Fruit fly (Drosophila melanogaster) whole organism, embryonic: ENCODE data around the gene Pp1-13C.
A peak's percentile ranks its signal among the peaks of the same experiment; 100 is the strongest.

Experiments
- Abd-B ChIP-seq: fragments of 200-800 bp; sonication (Bioruptor generic); optimal IDR thresholded peaks from 2 replicates; lab custom pipeline; 2018; ENCODE audit warnings: missing biosample characterization, mild to moderate bottlenecking, missing genetic modification characterization, moderate library complexity
- Asciz ChIP-seq: fragments of 200-800 bp; sonication (Bioruptor generic); optimal IDR thresholded peaks from 2 replicates; lab custom pipeline; 2017; ENCODE audit warnings: missing biosample characterization, mild to moderate bottlenecking, missing genetic modification characterization, missing genetic modification reagents
- Atf-2 ChIP-seq: fragments of 200-800 bp; sonication (Bioruptor generic); optimal IDR thresholded peaks from 2 replicates; lab custom pipeline; 2016; ENCODE audit warnings: missing biosample characterization, missing genetic modification characterization
- BEAF-32 ChIP-seq: fragments of 200-800 bp; sonication (Bioruptor generic); optimal IDR thresholded peaks from 3 replicates; lab custom pipeline; 2017; ENCODE audit warnings: missing biosample characterization, missing genetic modification characterization, mild to moderate bottlenecking, moderate library complexity, missing genetic modification reagents
- CG12219 ChIP-seq: fragments of 200-800 bp; sonication (Bioruptor generic); optimal IDR thresholded peaks from 3 replicates; lab custom pipeline; 2018; ENCODE audit warnings: missing biosample characterization, mild to moderate bottlenecking, missing genetic modification characterization
- CG12659 ChIP-seq: fragments of 200-800 bp; sonication (Bioruptor generic); optimal IDR thresholded peaks from 3 replicates; lab custom pipeline; 2017; ENCODE audit warnings: mild to moderate bottlenecking, missing biosample characterization, missing genetic modification reagents, missing genetic modification characterization
- CG13296 ChIP-seq: fragments of 200-800 bp; sonication (Bioruptor generic); optimal IDR thresholded peaks from 3 replicates; lab custom pipeline; 2018; ENCODE audit warnings: missing biosample characterization, mild to moderate bottlenecking, missing genetic modification characterization
- CG15073 ChIP-seq: fragments of 200-800 bp; sonication (Bioruptor generic); optimal IDR thresholded peaks from 2 replicates; lab custom pipeline; 2016; ENCODE audit warnings: missing biosample characterization, missing genetic modification characterization
- CG16779 ChIP-seq: fragments of 200-800 bp; sonication (Bioruptor generic); IDR thresholded peaks from 2 replicates; pipeline ENCODE4 v1.3.6; 2022; ENCODE audit warnings: missing biosample characterization, missing genetic modification characterization
- CG16863 ChIP-seq: fragments of 200-800 bp; sonication (Bioruptor generic); optimal IDR thresholded peaks from 3 replicates; lab custom pipeline; 2016; ENCODE audit warnings: missing biosample characterization, missing genetic modification characterization
- CG17359 ChIP-seq: fragments of 200-800 bp; sonication (Bioruptor generic); optimal IDR thresholded peaks from 3 replicates; lab custom pipeline; 2018; ENCODE audit warnings: missing biosample characterization, mild to moderate bottlenecking, missing genetic modification characterization, moderate library complexity
- CG31224 ChIP-seq: fragments of 200-800 bp; sonication (Bioruptor generic); IDR thresholded peaks from 2 replicates; pipeline ENCODE4 v1.3.6; 2022; ENCODE audit warnings: missing biosample characterization, missing genetic modification characterization
- CG34376 ChIP-seq: fragments of 200-800 bp; sonication (Bioruptor generic); optimal IDR thresholded peaks from 2 replicates; lab custom pipeline; 2018; ENCODE audit warnings: missing biosample characterization, mild to moderate bottlenecking, missing genetic modification characterization
- CG4404 ChIP-seq: fragments of 200-800 bp; sonication (Bioruptor generic); IDR thresholded peaks from 2 replicates; pipeline ENCODE4 v1.3.6; 2022; ENCODE audit warnings: missing biosample characterization, missing genetic modification characterization
- CG4820 ChIP-seq: fragments of 200-800 bp; sonication (Bioruptor generic); optimal IDR thresholded peaks from 3 replicates; lab custom pipeline; 2016; ENCODE audit warnings: missing biosample characterization, missing genetic modification characterization
- CG4854 ChIP-seq: fragments of 200-800 bp; sonication (Bioruptor generic); optimal IDR thresholded peaks from 2 replicates; lab custom pipeline; 2016; ENCODE audit warnings: missing biosample characterization, missing genetic modification characterization, inconsistent platforms
- CG7372 ChIP-seq: fragments of 200-800 bp; sonication (Bioruptor generic); IDR thresholded peaks from 2 replicates; pipeline ENCODE4 v1.3.6; 2022; ENCODE audit warnings: missing biosample characterization, missing genetic modification characterization
- CG7928 ChIP-seq: fragments of 200-800 bp; sonication (Bioruptor generic); optimal IDR thresholded peaks from 2 replicates; lab custom pipeline; 2017; ENCODE audit warnings: missing biosample characterization, mild to moderate bottlenecking, missing genetic modification characterization
- CG8359 ChIP-seq: fragments of 200-800 bp; sonication (Bioruptor generic); optimal IDR thresholded peaks from 2 replicates; lab custom pipeline; 2017; ENCODE audit warnings: missing biosample characterization, mild to moderate bottlenecking, missing genetic modification characterization, borderline replicate concordance
- CrebB ChIP-seq: fragments of 200-800 bp; sonication (Bioruptor generic); optimal IDR thresholded peaks from 3 replicates; lab custom pipeline; 2018; ENCODE audit warnings: missing biosample characterization, mild to moderate bottlenecking, missing genetic modification characterization
- Dip2 ChIP-seq: fragments of 200-800 bp; sonication (Bioruptor generic); IDR thresholded peaks from 2 replicates; pipeline ENCODE4 v1.3.6; 2022; ENCODE audit warnings: missing biosample characterization, missing genetic modification characterization
- Doc2 ChIP-seq: fragments of 200-800 bp; sonication (Bioruptor generic); IDR thresholded peaks from 2 replicates; pipeline ENCODE4 v1.3.6; 2022; ENCODE audit warnings: missing biosample characterization, missing genetic modification characterization
- Eip74EF ChIP-seq, 2 experiments: fragments of 200-800 bp in 1 of 2; fragments of >200 bp in 1 of 2; sonication (Bioruptor generic) in 1 of 2; optimal IDR thresholded peaks; 2 replicates each; lab custom pipeline; 2017 to 2019; ENCODE audit warnings: missing biosample characterization in 2 of 2, missing genetic modification characterization in 2 of 2, mild to moderate bottlenecking in 1 of 2, moderate library complexity in 1 of 2
- H15 ChIP-seq: fragments of 200-800 bp; sonication (Bioruptor generic); IDR thresholded peaks from 3 replicates; pipeline ENCODE4 v1.3.6; 2022; ENCODE audit warnings: missing biosample characterization, missing genetic modification characterization
- Hr39 ChIP-seq: fragments of >200 bp; optimal IDR thresholded peaks from 2 replicates; lab custom pipeline; 2017
- Nf-YB ChIP-seq: fragments of 200-800 bp; sonication (Bioruptor generic); optimal IDR thresholded peaks from 3 replicates; lab custom pipeline; 2019; ENCODE audit warnings: missing biosample characterization, mild to moderate bottlenecking, missing genetic modification characterization, moderate library complexity
- Six4 ChIP-seq: fragments of 200-800 bp; sonication (Bioruptor generic); optimal IDR thresholded peaks from 2 replicates; lab custom pipeline; 2016; ENCODE audit warnings: missing biosample characterization, missing genetic modification characterization
- Trl ChIP-seq, 3 experiments: fragments of >200 bp in 2 of 3; fragments of 200-800 bp in 1 of 3; sonication (Bioruptor generic) in 1 of 3; optimal IDR thresholded peaks; 2 replicates in 1 of 3; 3 replicates in 2 of 3; lab custom pipeline; 2016 to 2017; ENCODE audit warnings: missing biosample characterization in 1 of 3, missing genetic modification characterization in 1 of 3
- ap ChIP-seq: fragments of 200-800 bp; sonication (Bioruptor generic); IDR thresholded peaks from 2 replicates; pipeline ENCODE4 v1.3.6; 2022; ENCODE audit warnings: missing biosample characterization, missing genetic modification characterization
- ato ChIP-seq: fragments of 200-800 bp; sonication (Bioruptor generic); IDR thresholded peaks from 2 replicates; pipeline ENCODE4 v1.3.6; 2022; ENCODE audit warnings: missing biosample characterization, missing genetic modification characterization; ENCODE audit not compliant: partially characterized antibody
- bbx ChIP-seq: fragments of 200-800 bp; sonication (Bioruptor generic); IDR thresholded peaks from 2 replicates; pipeline ENCODE4 v1.3.6; 2022; ENCODE audit warnings: missing biosample characterization, missing genetic modification characterization; ENCODE audit not compliant: partially characterized antibody
- cas ChIP-seq: fragments of 200-800 bp; sonication (Bioruptor generic); IDR thresholded peaks from 2 replicates; pipeline ENCODE4 v1.3.6; 2022; ENCODE audit warnings: missing biosample characterization, missing genetic modification characterization
- dan ChIP-seq: fragments of 200-800 bp; sonication (Bioruptor generic); IDR thresholded peaks from 2 replicates; pipeline ENCODE4 v1.3.6; 2022; ENCODE audit warnings: missing biosample characterization, missing genetic modification characterization
- dimm ChIP-seq: fragments of 200-800 bp; sonication (Bioruptor generic); IDR thresholded peaks from 2 replicates; pipeline ENCODE4 v1.3.6; 2022; ENCODE audit warnings: missing biosample characterization, missing genetic modification characterization
- dm ChIP-seq: fragments of 200-800 bp; sonication (Bioruptor generic); optimal IDR thresholded peaks from 3 replicates; lab custom pipeline; 2016; ENCODE audit warnings: missing biosample characterization, missing genetic modification characterization
- emc ChIP-seq: fragments of 200-800 bp; sonication (Bioruptor generic); optimal IDR thresholded peaks from 2 replicates; lab custom pipeline; 2016; ENCODE audit warnings: missing biosample characterization, missing genetic modification characterization
- gsb-n ChIP-seq: fragments of 200-800 bp; sonication (Bioruptor generic); optimal IDR thresholded peaks from 3 replicates; lab custom pipeline; 2018; ENCODE audit warnings: missing biosample characterization, mild to moderate bottlenecking, missing genetic modification characterization
- her ChIP-seq: fragments of 200-800 bp; sonication (Bioruptor generic); optimal IDR thresholded peaks from 2 replicates; lab custom pipeline; 2016; ENCODE audit warnings: missing biosample characterization, missing genetic modification characterization
- lola ChIP-seq, 3 experiments: fragments of >200 bp in 2 of 3; fragments of 200-800 bp in 1 of 3; sonication (Bioruptor generic) in 1 of 3; optimal IDR thresholded peaks; 2 replicates each; lab custom pipeline; 2017 to 2019; ENCODE audit warnings: missing biosample characterization in 3 of 3, missing genetic modification characterization in 3 of 3, mild to moderate bottlenecking in 1 of 3, moderate library complexity in 1 of 3
- nerfin-2 ChIP-seq: fragments of 200-800 bp; sonication (Bioruptor generic); IDR thresholded peaks from 2 replicates; pipeline ENCODE4 v1.3.6; 2022; ENCODE audit warnings: missing biosample characterization, missing genetic modification characterization; ENCODE audit not compliant: partially characterized antibody
- prd ChIP-seq, 3 experiments: fragments of >200 bp in 2 of 3; fragments of 200-800 bp in 1 of 3; sonication (Bioruptor generic) in 1 of 3; optimal IDR thresholded peaks in 2 of 3; IDR thresholded peaks in 1 of 3; 2 replicates in 2 of 3; 3 replicates in 1 of 3; pipeline versions ENCODE4 v1.3.6 to Lab custom; 2017 to 2022; ENCODE audit warnings: missing biosample characterization in 1 of 3, missing genetic modification characterization in 1 of 3
- psq ChIP-seq: fragments of 200-800 bp; sonication (Bioruptor generic); optimal IDR thresholded peaks from 2 replicates; lab custom pipeline; 2017; ENCODE audit warnings: missing biosample characterization, missing genetic modification characterization
- row ChIP-seq: fragments of 200-800 bp; sonication (Bioruptor generic); IDR thresholded peaks from 3 replicates; pipeline ENCODE4 v1.3.6; 2022; ENCODE audit warnings: missing biosample characterization, missing genetic modification characterization
- schlank ChIP-seq: fragments of 200-800 bp; sonication (Bioruptor generic); optimal IDR thresholded peaks from 2 replicates; lab custom pipeline; 2018; ENCODE audit warnings: missing biosample characterization, mild to moderate bottlenecking, missing genetic modification characterization
- tin ChIP-seq: fragments of 200-800 bp; sonication (Bioruptor generic); optimal IDR thresholded peaks from 3 replicates; lab custom pipeline; 2016; ENCODE audit warnings: missing biosample characterization, missing genetic modification characterization
- trem ChIP-seq: fragments of 200-800 bp; optimal IDR thresholded peaks from 3 replicates; lab custom pipeline; 2019; ENCODE audit warnings: missing biosample characterization, mild to moderate bottlenecking, missing genetic modification characterization, moderate library complexity
- ttk ChIP-seq: fragments of 200-800 bp; sonication (Bioruptor generic); IDR thresholded peaks from 2 replicates; pipeline ENCODE4 v2.1.2; 2022; ENCODE audit warnings: missing biosample characterization, missing genetic modification characterization
- unc-4 ChIP-seq: fragments of 200-800 bp; sonication (Bioruptor generic); IDR thresholded peaks from 2 replicates; pipeline ENCODE4 v1.3.6; 2022; ENCODE audit warnings: missing biosample characterization, missing genetic modification characterization; ENCODE audit not compliant: partially characterized antibody

The Pp1-13C gene

DNA sequence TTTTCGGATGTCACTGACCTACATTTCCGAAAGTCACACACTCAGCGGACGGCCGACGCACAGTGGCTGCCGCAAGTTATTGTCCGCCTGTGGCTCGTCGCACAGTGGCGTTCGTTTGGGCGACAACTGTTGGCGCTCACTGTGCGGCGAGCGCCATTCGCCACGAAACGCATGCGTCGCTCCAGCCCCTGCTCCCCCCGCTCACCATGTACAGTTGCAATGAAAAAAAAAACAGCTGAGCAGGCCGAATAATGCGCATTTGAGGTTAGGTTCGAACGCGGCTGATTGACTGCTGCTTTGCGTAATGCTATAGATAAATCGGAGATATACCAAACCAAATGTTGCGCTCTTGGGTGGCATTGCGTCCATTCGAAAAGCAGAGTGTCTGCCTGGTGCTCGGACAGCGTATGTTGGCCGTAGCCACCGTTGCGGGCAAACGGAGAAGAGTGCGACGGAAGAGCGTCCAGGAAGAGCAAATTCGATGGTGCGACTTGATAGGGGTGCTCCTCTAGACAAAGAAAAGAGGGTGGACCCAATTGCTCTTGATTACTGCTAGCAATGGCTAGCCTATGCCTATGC lies 37.5 kb downstream of the Pp1-13C start (continued):
- TF ChIP-seq ap (GFP tag; lab: Robert Waterston, UW) (peak; percentile 83), H15 (GFP tag; lab: Robert Waterston, UW) (peak; percentile 85), tin (GFP tag; lab: Kevin White, UChicago) (peak; percentile 89), CG4820 (GFP tag; lab: Kevin White, UChicago) (peak; percentile 55), Nf-YB (peak; percentile 39), Atf-2 (GFP tag; lab: Kevin White, UChicago) (peak; percentile 80), CG12659 (peak; percentile 88), bbx (GFP tag; lab: Robert Waterston, UW) (peak; percentile 64; the same call in 1 of the 2 replicates), ato (GFP tag; lab: Robert Waterston, UW) (peak; percentile 54; the same call in 1 of the 2 replicates), CG7928 (GFP tag; lab: Kevin White, UChicago) (peak; percentile 58), BEAF-32 (peak; percentile 30), Dip2 (GFP tag; lab: Robert Waterston, UW) (no peak), CG15073 (peak; percentile 95), row (GFP tag; lab: Robert Waterston, UW) (peak; percentile 99), Trl (optimal IDR thresholded peaks at IDR 0.05; lab: Kevin White, UChicago) (peak in 1 of 2 experiments; percentile 37), Trl (GFP tag; optimal IDR thresholded peaks at IDR 0.05; lab: Kevin White, UChicago) (peak; percentile 90), CG34376 (GFP tag; lab: Kevin White, UChicago) (peak; percentile 92), Doc2 (GFP tag; lab: Robert Waterston, UW) (peak; percentile 76), CG31224 (GFP tag; lab: Robert Waterston, UW) (peak; percentile 82), CG4404 (GFP tag; lab: Robert Waterston, UW) (peak; percentile 64), prd (optimal IDR thresholded peaks at IDR 0.05; lab: Kevin White, UChicago) (no peak), prd (GFP tag; IDR thresholded peaks at IDR 0.05; lab: Robert Waterston, UW) (peak; percentile 90), CrebB (tag; lab: Kevin White, UChicago) (peak; percentile 74), gsb-n (tag; lab: Kevin White, UChicago) (no peak), trem (tag; lab: Kevin White, UChicago) (peak; percentile 24), Asciz (GFP tag; lab: Kevin White, UChicago) (peak; percentile 9), CG4854 (GFP tag; lab: Kevin White, UChicago) (peak; percentile 72), CG12219 (GFP tag; lab: Kevin White, UChicago) (peak; percentile 76), unc-4 (peak; percentile 57), CG16863 (GFP tag; lab: Kevin White, UChicago) (peak; percentile 83), emc (GFP tag; lab: Kevin White, UChicago) (peak; percentile 24), Six4 (GFP tag; lab: Kevin White, UChicago) (peak; percentile 79), CG7372 (GFP tag; lab: Robert Waterston, UW) (peak; percentile 74), schlank (tag; lab: Kevin White, UChicago) (peak; percentile 81), nerfin-2 (0 out of 2 replicates have a peak, but pooled peaks have one; percentile 38), Abd-B (peak; percentile 27), Eip74EF (GFP tag; optimal IDR thresholded peaks at IDR 0.05; lab: Kevin White, UChicago) (peak in 1 of 2 experiments; percentile 59), her (peak; percentile 93), dimm (GFP tag; lab: Robert Waterston, UW) (peak; percentile 74), cas (GFP tag; lab: Robert Waterston, UW) (peak; percentile 82), ttk (peak; percentile 79), CG16779 (GFP tag; lab: Robert Waterston, UW) (peak; percentile 91), CG8359 (peak; percentile 32), psq (GFP tag; lab: Kevin White, UChicago) (peak; percentile 24), dan (GFP tag; lab: Robert Waterston, UW) (no peak), CG17359 (tag; lab: Kevin White, UChicago) (peak; percentile 78), CG13296 (GFP tag; lab: Kevin White, UChicago) (peak; percentile 80), lola (GFP tag; optimal IDR thresholded peaks at IDR 0.05; lab: Kevin White, UChicago) (peak in 1 of 3 experiments; percentile 18), Hr39 (no peak), dm (GFP tag; lab: Kevin White, UChicago) (peak; percentile 96)
